Worm (Caenorhabditis elegans) whole organism, young adult: ENCODE results near the gene samt-1.

Experiments used
- B0035.1 ChIP-seq: sonication (generic microtip); optimal IDR thresholded peaks from 2 replicates; lab custom pipeline; 2016; ENCODE audit warnings: missing genetic modification characterization, mild to moderate bottlenecking, missing compliant biosample characterization, missing genotype, missing genetic modification reagents
- B0261.1 ChIP-seq: sonication (generic microtip); optimal IDR thresholded peaks from 2 replicates; lab custom pipeline; 2016; ENCODE audit warnings: mild to moderate bottlenecking, missing genetic modification characterization, moderate library complexity, missing compliant biosample characterization
- B0336.3 ChIP-seq: fragments of 200-800 bp; sonication (Bioruptor generic); IDR thresholded peaks from 2 replicates; pipeline ENCODE4 v1.3.6; 2022; ENCODE audit warnings: missing genetic modification characterization, missing compliant biosample characterization
- C17E4.6 ChIP-seq: fragments of 200-800 bp; sonication (Bioruptor generic); IDR thresholded peaks from 2 replicates; pipeline ENCODE4 v1.3.6; 2022; ENCODE audit warnings: missing genetic modification reagents, missing genetic modification characterization, missing compliant biosample characterization
- F10E7.11 ChIP-seq: sonication (generic microtip); optimal IDR thresholded peaks from 2 replicates; lab custom pipeline; 2017; ENCODE audit warnings: mild to moderate bottlenecking, missing genetic modification characterization, moderate library complexity, missing compliant biosample characterization
- F23B12.7 ChIP-seq: sonication (generic microtip); optimal IDR thresholded peaks from 2 replicates; lab custom pipeline; 2017; ENCODE audit warnings: missing genetic modification characterization, mild to moderate bottlenecking, missing compliant biosample characterization, antibody characterized with exemption, moderate library complexity; ENCODE audit not compliant: insufficient read depth
- F39B2.1 ChIP-seq: fragments of 200-800 bp; sonication (Bioruptor generic); IDR thresholded peaks from 2 replicates; pipeline ENCODE4 v1.3.6; 2022; ENCODE audit warnings: missing genetic modification reagents, missing genetic modification characterization, missing compliant biosample characterization
- F49E8.2 ChIP-seq: sonication (generic microtip); optimal IDR thresholded peaks from 3 replicates; lab custom pipeline; 2017; ENCODE audit warnings: missing genetic modification characterization, mild to moderate bottlenecking, missing compliant biosample characterization, antibody characterized with exemption, moderate library complexity; ENCODE audit not compliant: insufficient read depth
- F57A8.1 ChIP-seq: fragments of 200-800 bp; sonication (Bioruptor generic); optimal IDR thresholded peaks from 2 replicates; lab custom pipeline; 2018; ENCODE audit warnings: mild to moderate bottlenecking, missing genetic modification characterization, moderate library complexity, missing compliant biosample characterization
- F57C9.4 ChIP-seq: sonication (generic microtip); optimal IDR thresholded peaks from 2 replicates; lab custom pipeline; 2017; ENCODE audit warnings: mild to moderate bottlenecking, missing genetic modification characterization, missing compliant biosample characterization
- K11D2.4 ChIP-seq: fragments of 200-800 bp; sonication (Bioruptor generic); IDR thresholded peaks from 2 replicates; pipeline ENCODE4 v1.3.6; 2022; ENCODE audit warnings: missing genetic modification reagents, missing genetic modification characterization, missing compliant biosample characterization
- T26A5.8 ChIP-seq: sonication (generic microtip); optimal IDR thresholded peaks from 2 replicates; lab custom pipeline; 2016; ENCODE audit warnings: missing genetic modification characterization, missing compliant biosample characterization
- Y53F4B.3 ChIP-seq: fragments of 200-800 bp; sonication (Bioruptor generic); IDR thresholded peaks from 2 replicates; pipeline ENCODE4 v1.3.6; 2022; ENCODE audit warnings: missing genetic modification reagents, missing genetic modification characterization, missing compliant biosample characterization
- Y67H2A.10 ChIP-seq: fragments of 200-800 bp; sonication (Bioruptor generic); conservative IDR thresholded peaks from 2 replicates; pipeline ENCODE4 v1.3.6; 2022; ENCODE audit warnings: missing genetic modification reagents, missing genetic modification characterization, missing compliant biosample characterization
- Y95B8A.8 ChIP-seq: fragments of 200-800 bp; sonication (Bioruptor generic); IDR thresholded peaks from 2 replicates; pipeline ENCODE4 v1.3.6; 2022; ENCODE audit warnings: missing genetic modification reagents, missing genetic modification characterization, missing compliant biosample characterization
- aptf-2 ChIP-seq: fragments of 200-800 bp; sonication (Bioruptor generic); conservative IDR thresholded peaks from 2 replicates; pipeline ENCODE4 v1.3.6; 2022; ENCODE audit warnings: missing genetic modification reagents, missing genetic modification characterization, missing compliant biosample characterization
- attf-5 ChIP-seq: fragments of 200-800 bp; sonication (Bioruptor generic); optimal IDR thresholded peaks from 2 replicates; lab custom pipeline; 2018; ENCODE audit warnings: mild to moderate bottlenecking, missing genetic modification characterization, missing compliant biosample characterization
- bed-2 ChIP-seq: fragments of 200-800 bp; sonication (Bioruptor generic); IDR thresholded peaks from 2 replicates; pipeline ENCODE4 v1.3.6; 2022; ENCODE audit warnings: missing genetic modification reagents, missing genetic modification characterization, missing compliant biosample characterization
- ceh-100 ChIP-seq: fragments of 200-800 bp; sonication (Bioruptor generic); IDR thresholded peaks from 2 replicates; pipeline ENCODE4 v1.3.6; 2022; ENCODE audit warnings: missing genetic modification reagents, missing genetic modification characterization, missing compliant biosample characterization
- ceh-79 ChIP-seq: sonication (generic microtip); optimal IDR thresholded peaks from 2 replicates; lab custom pipeline; 2017; ENCODE audit warnings: mild to moderate bottlenecking, missing genetic modification characterization, missing compliant biosample characterization
- efl-1 ChIP-seq: fragments of 150-350 bp; optimal IDR thresholded peaks from 2 replicates; lab custom pipeline; 2014; ENCODE audit warnings: missing biosample characterization, missing genetic modification reagents, missing genetic modification characterization
- egl-44 ChIP-seq: fragments of 200-800 bp; sonication (Bioruptor generic); IDR thresholded peaks from 2 replicates; pipeline ENCODE4 v1.3.6; 2022; ENCODE audit warnings: missing genetic modification reagents, missing genetic modification characterization, missing compliant biosample characterization
- ekl-4 ChIP-seq: fragments of 200-800 bp; sonication (Bioruptor generic); IDR thresholded peaks from 2 replicates; pipeline ENCODE4 v1.3.6; 2022; ENCODE audit warnings: missing genetic modification reagents, missing genetic modification characterization, missing compliant biosample characterization
- gei-17 ChIP-seq: fragments of 200-800 bp; sonication (Bioruptor generic); optimal IDR thresholded peaks from 2 replicates; lab custom pipeline; 2018; ENCODE audit warnings: mild to moderate bottlenecking, missing genetic modification characterization, missing compliant biosample characterization
- let-526 ChIP-seq: fragments of 200-800 bp; sonication (Bioruptor generic); IDR thresholded peaks from 2 replicates; pipeline ENCODE4 v1.3.6; 2022; ENCODE audit warnings: missing genetic modification reagents, missing genetic modification characterization, missing compliant biosample characterization
- let-607 ChIP-seq, 2 experiments: fragments of 200-800 bp in 1 of 2; sonication (Bioruptor generic) in 1 of 2; sonication (generic microtip) in 1 of 2; optimal IDR thresholded peaks; 2 replicates each; lab custom pipeline; 2016 to 2018; ENCODE audit warnings: mild to moderate bottlenecking in 2 of 2, missing compliant biosample characterization in 2 of 2, missing genetic modification characterization in 2 of 2, moderate library complexity in 2 of 2, missing genotype in 1 of 2
- lin-35 ChIP-seq, 3 experiments: fragments of 150-350 bp in 2 of 3; sonication (generic microtip) in 1 of 3; optimal IDR thresholded peaks; 2 replicates each; lab custom pipeline; 2014 to 2018; ENCODE audit warnings: missing biosample characterization in 3 of 3, missing genetic modification characterization in 3 of 3, missing genetic modification reagents in 3 of 3
- lin-54 ChIP-seq: fragments of 200-800 bp; sonication (Bioruptor generic); optimal IDR thresholded peaks from 2 replicates; lab custom pipeline; 2018; ENCODE audit warnings: mild to moderate bottlenecking, missing genetic modification characterization, missing compliant biosample characterization
- lir-1 ChIP-seq: fragments of 200-800 bp; sonication (Bioruptor generic); conservative IDR thresholded peaks from 2 replicates; pipeline ENCODE4 v1.3.6; 2022; ENCODE audit warnings: missing genetic modification reagents, missing genetic modification characterization, missing compliant biosample characterization
- lsy-27 ChIP-seq: sonication (generic microtip); optimal IDR thresholded peaks from 2 replicates; lab custom pipeline; 2017; ENCODE audit warnings: missing genetic modification characterization, mild to moderate bottlenecking, missing compliant biosample characterization, antibody characterized with exemption, missing genotype, borderline replicate concordance; ENCODE audit not compliant: insufficient read depth
- mcd-1 ChIP-seq: fragments of 200-800 bp; sonication (Bioruptor generic); IDR thresholded peaks from 2 replicates; pipeline ENCODE4 v1.3.6; 2022; ENCODE audit warnings: missing genetic modification reagents, missing genetic modification characterization, missing compliant biosample characterization
- mel-28 ChIP-seq: sonication (generic microtip); optimal IDR thresholded peaks from 2 replicates; lab custom pipeline; 2016; ENCODE audit warnings: borderline replicate concordance, mild to moderate bottlenecking, missing genetic modification characterization, missing compliant biosample characterization
- nfya-1 ChIP-seq: sonication (generic microtip); optimal IDR thresholded peaks from 2 replicates; lab custom pipeline; 2017; ENCODE audit warnings: antibody characterized with exemption, missing compliant biosample characterization, missing genetic modification characterization, borderline replicate concordance; ENCODE audit not compliant: insufficient read depth
- nhr-179 ChIP-seq: sonication (generic microtip); optimal IDR thresholded peaks from 2 replicates; lab custom pipeline; 2016; ENCODE audit warnings: mild to moderate bottlenecking, missing genetic modification characterization, missing compliant biosample characterization
- nhr-90 ChIP-seq: sonication (generic microtip); optimal IDR thresholded peaks from 2 replicates; lab custom pipeline; 2016; ENCODE audit warnings: missing genotype, mild to moderate bottlenecking, missing genetic modification characterization, missing compliant biosample characterization
- pha-4 ChIP-seq: fragments of 150-350 bp; sonication (generic microtip); optimal IDR thresholded peaks from 2 replicates; lab custom pipeline; 2014; ENCODE audit warnings: missing biosample characterization, missing genetic modification reagents, missing genetic modification characterization
- repo-1 ChIP-seq: sonication (generic microtip); optimal IDR thresholded peaks from 2 replicates; lab custom pipeline; 2017; ENCODE audit warnings: mild to moderate bottlenecking, missing genetic modification characterization, missing compliant biosample characterization
- rpc-1 ChIP-seq, 2 experiments: fragments of 150-350 bp in 1 of 2; sonication (generic microtip) in 1 of 2; optimal IDR thresholded peaks; 2 replicates each; lab custom pipeline; 2014 to 2018; ENCODE audit warnings: missing biosample characterization in 1 of 2, missing genetic modification characterization in 1 of 2, missing genetic modification reagents in 1 of 2, missing genotype in 1 of 2
- snpc-4 ChIP-seq, 5 experiments: fragments of 150-350 bp in 1 of 5; sonication (generic microtip) in 4 of 5; optimal IDR thresholded peaks; 2 replicates each; lab custom pipeline; 2014 to 2018; ENCODE audit warnings: missing genetic modification characterization in 5 of 5, missing biosample characterization in 3 of 5, antibody characterized with exemption in 2 of 5, mild to moderate bottlenecking in 2 of 5, missing compliant biosample characterization in 2 of 5, missing genotype in 2 of 5, moderate library complexity in 2 of 5, missing genetic modification reagents in 1 of 5
- tbp1 ChIP-seq: fragments of 200-800 bp; sonication (Bioruptor generic); optimal IDR thresholded peaks from 2 replicates; lab custom pipeline; 2018; ENCODE audit warnings: mild to moderate bottlenecking, missing genetic modification characterization, missing compliant biosample characterization
- tbx-9 ChIP-seq: sonication (generic microtip); optimal IDR thresholded peaks from 2 replicates; lab custom pipeline; 2016; ENCODE audit warnings: borderline replicate concordance, missing genetic modification characterization, inconsistent platforms, missing compliant biosample characterization
- unc-130 ChIP-seq: sonication (generic microtip); optimal IDR thresholded peaks from 2 replicates; lab custom pipeline; 2016; ENCODE audit warnings: missing genetic modification reagents, missing genetic modification characterization, missing compliant biosample characterization
- zfh-2 ChIP-seq: fragments of 200-800 bp; sonication (Bioruptor generic); conservative IDR thresholded peaks from 2 replicates; pipeline ENCODE4 v1.3.6; 2022; ENCODE audit warnings: missing genetic modification reagents, missing genetic modification characterization, missing compliant biosample characterization
- ztf-22 ChIP-seq: fragments of 200-800 bp; sonication (Bioruptor generic); optimal IDR thresholded peaks from 2 replicates; lab custom pipeline; 2018; ENCODE audit warnings: mild to moderate bottlenecking, missing genetic modification characterization, moderate library complexity, missing compliant biosample characterization
- ztf-28 ChIP-seq: fragments of 200-800 bp; sonication (Bioruptor generic); IDR thresholded peaks from 2 replicates; pipeline ENCODE4 v1.3.6; 2022; ENCODE audit warnings: missing genetic modification reagents, missing genetic modification characterization, missing compliant biosample characterization
- ztf-3 ChIP-seq: fragments of 200-800 bp; sonication (Bioruptor generic); optimal IDR thresholded peaks from 2 replicates; lab custom pipeline; 2018; ENCODE audit warnings: mild to moderate bottlenecking, missing genetic modification characterization, missing compliant biosample characterization

samt-1 gene

DNA sequence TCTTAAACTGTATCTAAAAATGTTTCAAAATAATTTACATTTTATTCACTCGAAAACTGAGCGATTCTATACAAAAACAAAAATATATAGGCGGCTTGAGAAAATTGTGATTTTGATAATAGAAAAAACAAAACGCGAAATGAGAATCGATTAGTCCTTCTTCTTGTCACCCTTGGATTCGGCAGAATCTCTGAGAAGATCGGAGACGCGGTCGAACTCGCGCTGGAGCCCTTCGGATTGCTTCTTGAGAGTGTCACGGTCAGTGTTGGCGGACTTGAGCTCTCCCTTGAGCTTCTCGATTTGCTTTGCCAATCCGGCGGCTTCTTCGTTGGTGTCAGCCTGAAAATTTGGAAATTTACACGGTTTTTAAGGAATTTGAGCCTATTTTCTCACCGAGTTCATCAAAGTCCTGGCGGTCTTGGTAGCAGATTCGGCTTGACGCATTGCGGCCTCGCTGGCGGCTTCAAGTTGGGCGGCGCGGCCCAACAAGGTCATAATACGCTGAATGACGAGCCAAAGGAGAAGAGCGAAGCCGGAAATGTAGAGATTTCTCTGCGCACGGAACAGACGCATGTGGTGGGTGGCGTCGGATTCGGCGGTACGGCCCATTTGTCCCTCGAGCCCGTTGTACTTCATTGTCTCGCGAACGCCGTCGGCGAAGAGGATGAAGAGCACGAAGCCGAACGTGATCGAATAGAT is 39.5 kb upstream of the samt-1 start:
- TF ChIP-seq ztf-3 (GFP tag; lab: Kevin White, UChicago): no peak
- no peak for TF ChIP-seq let-526
- no peak for TF ChIP-seq B0261.1 (tag; lab: Kevin White, UChicago)
- TF ChIP-seq pha-4 (tag; lab: Kevin White, UChicago): no peak
- no peak for TF ChIP-seq lsy-27 (tag; lab: Kevin White, UChicago)
- no peak for TF ChIP-seq bed-2 (GFP tag; lab: Robert Waterston, UW)
- TF ChIP-seq F39B2.1 (GFP tag; lab: Robert Waterston, UW): no peak
- TF ChIP-seq lin-35 (GFP tag; optimal IDR thresholded peaks at IDR 0.05; lab: Kevin White, UChicago): no peak
- TF ChIP-seq repo-1 (tag; lab: Kevin White, UChicago): no peak
- TF ChIP-seq ztf-22 (GFP tag; lab: Kevin White, UChicago): no peak
- no peak for TF ChIP-seq mel-28 (tag; lab: Kevin White, UChicago)
- TF ChIP-seq lin-54 (GFP tag; lab: Kevin White, UChicago): no peak
- peak; percentile 85 for TF ChIP-seq ceh-79 (tag; lab: Kevin White, UChicago)
- no peak for TF ChIP-seq F10E7.11 (tag; lab: Kevin White, UChicago)
- TF ChIP-seq F23B12.7 (tag; lab: Kevin White, UChicago): peak; percentile 1
- TF ChIP-seq egl-44 (GFP tag; lab: Robert Waterston, UW): no peak
- TF ChIP-seq Y95B8A.8 (GFP tag; lab: Robert Waterston, UW): no peak
- peak; percentile 43 for TF ChIP-seq F49E8.2 (tag; lab: Kevin White, UChicago)
- TF ChIP-seq ztf-28 (GFP tag; lab: Robert Waterston, UW): no peak
- no peak for TF ChIP-seq tbp1 (GFP tag; lab: Kevin White, UChicago)
- TF ChIP-seq mcd-1 (GFP tag; lab: Robert Waterston, UW): 0 out of 2 replicates have a peak, but pooled peaks have one; percentile 18
- no peak; the same call in 1 of the 2 replicates for TF ChIP-seq ekl-4
- TF ChIP-seq gei-17: no peak
- no peak for TF ChIP-seq aptf-2 (GFP tag; lab: Robert Waterston, UW)
- no peak for TF ChIP-seq ceh-100 (GFP tag; lab: Robert Waterston, UW)
- TF ChIP-seq K11D2.4 (GFP tag; lab: Robert Waterston, UW): no peak
- peak; percentile 64 for TF ChIP-seq zfh-2 (GFP tag; lab: Robert Waterston, UW)
- no peak for TF ChIP-seq F57A8.1 (GFP tag; lab: Kevin White, UChicago)
- no peak for TF ChIP-seq F57C9.4
- TF ChIP-seq nfya-1: no peak
- TF ChIP-seq tbx-9 (tag; lab: Kevin White, UChicago): no peak
- no peak for TF ChIP-seq nhr-90 (tag; lab: Kevin White, UChicago)
- no peak for TF ChIP-seq snpc-4 (GFP tag; optimal IDR thresholded peaks at IDR 0.05; lab: Kevin White, UChicago)
- no peak for TF ChIP-seq snpc-4 (tag; optimal IDR thresholded peaks at IDR 0.05; lab: Kevin White, UChicago)
- TF ChIP-seq nhr-179: no peak
- no peak for TF ChIP-seq lir-1
- TF ChIP-seq let-607 (tag; optimal IDR thresholded peaks at IDR 0.05; lab: Kevin White, UChicago): no peak
- TF ChIP-seq rpc-1 (optimal IDR thresholded peaks at IDR 0.05; lab: Kevin White, UChicago): no peak
- TF ChIP-seq rpc-1 (tag; optimal IDR thresholded peaks at IDR 0.05; lab: Kevin White, UChicago): no peak
- TF ChIP-seq efl-1: no peak
- TF ChIP-seq C17E4.6 (GFP tag; lab: Robert Waterston, UW): no peak
- TF ChIP-seq attf-5 (GFP tag; lab: Kevin White, UChicago): peak; percentile 16
- no peak for TF ChIP-seq Y67H2A.10 (GFP tag; lab: Robert Waterston, UW)
- TF ChIP-seq Y53F4B.3 (GFP tag; lab: Robert Waterston, UW): no peak
- TF ChIP-seq B0035.1 (tag; lab: Kevin White, UChicago): no peak
- peak; percentile 68 for TF ChIP-seq B0336.3 (GFP tag; lab: Robert Waterston, UW)
- TF ChIP-seq T26A5.8 (tag; lab: Kevin White, UChicago): no peak
- no peak for TF ChIP-seq unc-130 (GFP tag; lab: Kevin White, UChicago)
